Worm (Caenorhabditis elegans): ENCODE measurements around the gene M163.9.

Gene M163.9

ce11 chrX:14437806-14438205, 31.6 kb upstream of the M163.9 start (continued):
- peak; percentile 68 for TF ChIP-seq zim-3 (tag; optimal IDR thresholded peaks at IDR 0.05)
- TF ChIP-seq rpc-1 (optimal IDR thresholded peaks at IDR 0.05) = peak; percentile 77
- TF ChIP-seq rpc-1 (tag; optimal IDR thresholded peaks at IDR 0.05) = peak; percentile 81
- 0 out of 2 replicates have a peak, but pooled peaks have one; percentile 12 for TF ChIP-seq egrh-3 (GFP tag; IDR thresholded peaks at IDR 0.05)
- TF ChIP-seq nhr-120 (GFP tag; IDR thresholded peaks at IDR 0.05) = 0 out of 2 replicates have a peak, but pooled peaks have one; percentile 16
- peak; percentile 61 for TF ChIP-seq mxl-1 (tag; optimal IDR thresholded peaks at IDR 0.05)
- TF ChIP-seq rcor-1 (GFP tag; IDR thresholded peaks at IDR 0.05) = peak; percentile 49; the same call in 1 of the 2 replicates
- peak; percentile 53 for TF ChIP-seq snpc-4 (GFP tag; optimal IDR thresholded peaks at IDR 0.05)
- peak in 3 of 4 experiments; percentile 59 to 88 (median 76) for TF ChIP-seq snpc-4 (tag; optimal IDR thresholded peaks at IDR 0.05)
- TF ChIP-seq repo-1 (tag; optimal IDR thresholded peaks at IDR 0.05) = peak; percentile 67
- peak; percentile 70 for TF ChIP-seq pbrm-1 (GFP tag; IDR thresholded peaks at IDR 0.05)
- TF ChIP-seq snpc-1.3 (tag; optimal IDR thresholded peaks at IDR 0.05; ENCODE audit: insufficient read depth) = peak; percentile 2
- peak; percentile 67 for TF ChIP-seq hmg-1.2 (GFP tag; IDR thresholded peaks at IDR 0.05)
- TF ChIP-seq ztf-18 (tag; optimal IDR thresholded peaks at IDR 0.05) = peak; percentile 63
- TF ChIP-seq dox-1 (GFP tag; IDR thresholded peaks at IDR 0.05) = peak; percentile 83; the same call in 1 of the 2 replicates
- TF ChIP-seq chd-7 (tag; optimal IDR thresholded peaks at IDR 0.05) = peak; percentile 39
- 0 out of 2 replicates have a peak, but pooled peaks have one; percentile 17 for TF ChIP-seq ceh-100 (GFP tag; IDR thresholded peaks at IDR 0.05)
- peak; percentile 26 for TF ChIP-seq athp-1 (tag; optimal IDR thresholded peaks at IDR 0.05)
- TF ChIP-seq lin-26 (GFP tag; IDR thresholded peaks at IDR 0.05) = peak; percentile 81
- TF ChIP-seq nhr-80 (tag; optimal IDR thresholded peaks at IDR 0.05) = peak; percentile 18
- TF ChIP-seq lsl-1 (GFP tag; optimal IDR thresholded peaks at IDR 0.05) = peak; percentile 9
- peak; percentile 69 for TF ChIP-seq sptf-2 (GFP tag; optimal IDR thresholded peaks at IDR 0.05)
- peak; percentile 3 to 14 for TF ChIP-seq let-607 (tag; optimal IDR thresholded peaks at IDR 0.05)

- TF ChIP-seq F37B4.10 (GFP tag; IDR thresholded peaks at IDR 0.05) (no peak), T26A5.8 (tag; optimal IDR thresholded peaks at IDR 0.05) (no peak), nhr-120 (GFP tag; IDR thresholded peaks at IDR 0.05) (no peak), ceh-100 (GFP tag; IDR thresholded peaks at IDR 0.05) (no peak), cebp-1 (GFP tag; IDR thresholded peaks at IDR 0.05) (no peak), cebp-1 (tag; optimal IDR thresholded peaks at IDR 0.05) (no peak), dox-1 (GFP tag; IDR thresholded peaks at IDR 0.05) (no peak), madf-3 (GFP tag; IDR thresholded peaks at IDR 0.05) (no peak), ekl-4 (GFP tag; IDR thresholded peaks at IDR 0.05) (no peak), B0261.1 (tag; optimal IDR thresholded peaks at IDR 0.05) (no peak), egl-18 (GFP tag; IDR thresholded peaks at IDR 0.05) (no peak)
Observed at ce11 chrX:14442321-14442720, 27.1 kb upstream of the M163.9 start, which contains the start of gene F23D12.3. F23D12.3 (plus strand) TSS chrX:14442621.

- TF ChIP-seq unc-62 (GFP tag; optimal IDR thresholded peaks at IDR 0.05) (no peak), madf-6 (GFP tag; IDR thresholded peaks at IDR 0.05) (no peak), nfya-1 (tag; optimal IDR thresholded peaks at IDR 0.05; ENCODE audit: borderline replicate concordance, insufficient read depth) (no peak), lsl-1 (GFP tag; optimal IDR thresholded peaks at IDR 0.05) (no peak), egl-44 (GFP tag; IDR thresholded peaks at IDR 0.05) (no peak), ceh-79 (tag; optimal IDR thresholded peaks at IDR 0.05) (no peak), cebp-1 (GFP tag; IDR thresholded peaks at IDR 0.05) (no peak), cebp-1 (tag; optimal IDR thresholded peaks at IDR 0.05) (no peak), ztf-18 (tag; optimal IDR thresholded peaks at IDR 0.05) (no peak), T26A5.8 (tag; optimal IDR thresholded peaks at IDR 0.05) (no peak), atf-7 (tag; optimal IDR thresholded peaks at IDR 0.05) (no peak), sdz-38 (tag; optimal IDR thresholded peaks at IDR 0.05) (no peak), hrde-1 (tag; optimal IDR thresholded peaks at IDR 0.05; ENCODE audit: borderline replicate concordance) (no peak)
Observed at ce11 chrX:14444701-14445100, 24.7 kb upstream of the M163.9 start, which contains the start of gene F23D12.4. F23D12.4 (plus strand) TSS chrX:14445001.

Data from whole organism, young adult.